Worm (Caenorhabditis elegans): Measurements from ENCODE around the gene srd-15.

- no peak for TF ChIP-seq elt-3 (tag; optimal IDR thresholded peaks at IDR 0.05)
- TF ChIP-seq lin-13 (tag; optimal IDR thresholded peaks at IDR 0.05), result no peak
- TF ChIP-seq nhr-12 (tag; optimal IDR thresholded peaks at IDR 0.05), result no peak
- TF ChIP-seq elt-1 (tag; optimal IDR thresholded peaks at IDR 0.05; ENCODE audit: borderline replicate concordance, insufficient read depth), result no peak
- TF ChIP-seq unc-39 (tag; optimal IDR thresholded peaks at IDR 0.05), result no peak
- TF ChIP-seq lsy-2 (tag; optimal IDR thresholded peaks at IDR 0.05), result no peak
- no peak for TF ChIP-seq blmp-1 (tag; optimal IDR thresholded peaks at IDR 0.05)
- TF ChIP-seq bed-3 (GFP tag; optimal IDR thresholded peaks at IDR 0.05), result no peak
- no peak for TF ChIP-seq nhr-237 (tag; optimal IDR thresholded peaks at IDR 0.05)
- no peak for TF ChIP-seq nhr-76 (tag; optimal IDR thresholded peaks at IDR 0.05)
- no peak for TF ChIP-seq mab-5 (tag; optimal IDR thresholded peaks at IDR 0.05)
- no peak for TF ChIP-seq ces-1 (GFP tag; optimal IDR thresholded peaks at IDR 0.05)
- no peak for TF ChIP-seq unc-62 (GFP tag; optimal IDR thresholded peaks at IDR 0.05)
- TF ChIP-seq snpc-4 (tag; optimal IDR thresholded peaks at IDR 0.05), result no peak
These were observed 46.9 kb upstream of the srd-15 start for ce11 chrV:5953086-5953485.

Data from whole organism, mixed stage, embryonic.